Worm (Caenorhabditis elegans): ENCODE results near the gene nspd-5.

The nspd-5 gene

DNA sequence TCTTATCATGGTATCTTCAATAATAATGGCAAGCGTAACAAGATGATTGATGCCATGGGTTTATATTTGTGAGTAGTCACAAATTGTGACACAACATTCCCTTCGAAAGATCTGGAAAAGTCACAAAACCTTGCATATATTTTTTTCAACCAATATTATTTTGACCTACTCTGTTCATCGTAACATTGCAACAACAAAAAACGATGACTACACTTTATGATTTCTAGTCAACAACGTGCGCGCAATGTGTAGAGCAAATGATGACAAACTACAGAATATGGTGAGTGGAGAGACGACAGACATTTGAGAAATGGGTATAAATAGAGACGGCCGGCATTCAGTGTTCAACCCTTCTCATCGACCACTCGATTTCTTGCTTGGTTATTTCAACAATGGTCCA lies 21.6 kb upstream of the nspd-5 start, which contains the start of gene gst-7 (continued):
- no peak for TF ChIP-seq daf-12 (tag; optimal IDR thresholded peaks at IDR 0.05)
- 0 out of 2 replicates have a peak, but pooled peaks have one; percentile 20 for TF ChIP-seq tra-1 (GFP tag; IDR thresholded peaks at IDR 0.05)
- TF ChIP-seq gei-8 (GFP tag; optimal IDR thresholded peaks at IDR 0.05): no peak
- TF ChIP-seq vab-7 (GFP tag; IDR thresholded peaks at IDR 0.05): no peak
- TF ChIP-seq egl-43 (GFP tag; IDR thresholded peaks at IDR 0.05): no peak
- TF ChIP-seq unc-39 (tag; optimal IDR thresholded peaks at IDR 0.05): no peak
- TF ChIP-seq nhr-25 (tag; optimal IDR thresholded peaks at IDR 0.05; ENCODE audit: borderline replicate concordance, insufficient read depth): no peak
- no peak for TF ChIP-seq egl-27 (tag; optimal IDR thresholded peaks at IDR 0.05)
- peak in 1 of 2 experiments; percentile 53 for TF ChIP-seq mdl-1 (tag; optimal IDR thresholded peaks at IDR 0.05)
- peak; percentile 97 for TF ChIP-seq nhr-28 (tag; optimal IDR thresholded peaks at IDR 0.05)
- TF ChIP-seq hlh-11 (tag; optimal IDR thresholded peaks at IDR 0.05): peak; percentile 79
- no peak for TF ChIP-seq F37D6.2 (tag; optimal IDR thresholded peaks at IDR 0.05)
- TF ChIP-seq lin-29 (GFP tag; IDR thresholded peaks at IDR 0.05): no peak
- no peak for TF ChIP-seq rbr-2 (tag; optimal IDR thresholded peaks at IDR 0.05)
- no peak for TF ChIP-seq lim-7 (GFP tag; IDR thresholded peaks at IDR 0.05)
- no peak; the same call in 1 of the 2 replicates for TF ChIP-seq lin-38 (GFP tag; IDR thresholded peaks at IDR 0.05)
- no peak for TF ChIP-seq daf-16 (GFP tag; optimal IDR thresholded peaks at IDR 0.05)
- peak; percentile 89 for TF ChIP-seq daf-16 (tag; optimal IDR thresholded peaks at IDR 0.05)
- TF ChIP-seq spr-3 (GFP tag; optimal IDR thresholded peaks at IDR 0.05): no peak
- TF ChIP-seq ceh-62 (tag; optimal IDR thresholded peaks at IDR 0.05): no peak
- TF ChIP-seq zip-2 (tag; optimal IDR thresholded peaks at IDR 0.05): no peak
- no peak for TF ChIP-seq mxl-2 (GFP tag; conservative IDR thresholded peaks at IDR 0.05)
- TF ChIP-seq fos-1 (tag; optimal IDR thresholded peaks at IDR 0.05): no peak
- peak; percentile 18 for TF ChIP-seq mes-2 (tag; optimal IDR thresholded peaks at IDR 0.05; ENCODE audit: poor library complexity, severe bottlenecking)
- no peak for TF ChIP-seq aly-2 (tag; optimal IDR thresholded peaks at IDR 0.05)
- no peak for TF ChIP-seq ceh-28 (tag; optimal IDR thresholded peaks at IDR 0.05)
- TF ChIP-seq arid-1 (GFP tag; conservative IDR thresholded peaks at IDR 0.05): no peak
- no peak for TF ChIP-seq zag-1 (tag; optimal IDR thresholded peaks at IDR 0.05)
- TF ChIP-seq mdt-29 (GFP tag; IDR thresholded peaks at IDR 0.05): no peak
- TF ChIP-seq R02D3.7 (tag; optimal IDR thresholded peaks at IDR 0.05): no peak
- TF ChIP-seq ces-1 (GFP tag; optimal IDR thresholded peaks at IDR 0.05): no peak
- no peak for TF ChIP-seq lin-13 (GFP tag; optimal IDR thresholded peaks at IDR 0.05)
- no peak for TF ChIP-seq nhr-10 (tag; optimal IDR thresholded peaks at IDR 0.05)
- TF ChIP-seq nhr-77 (tag; optimal IDR thresholded peaks at IDR 0.05): peak; percentile 39
- TF ChIP-seq lir-3 (tag; optimal IDR thresholded peaks at IDR 0.05): no peak
- no peak for TF ChIP-seq skn-1 (tag; optimal IDR thresholded peaks at IDR 0.05)
- no peak for TF ChIP-seq madf-9 (GFP tag; conservative IDR thresholded peaks at IDR 0.05)
- TF ChIP-seq nhr-6 (tag; optimal IDR thresholded peaks at IDR 0.05): no peak
- TF ChIP-seq T20F7.1 (GFP tag; optimal IDR thresholded peaks at IDR 0.05): no peak
- TF ChIP-seq zfp-2 (tag; optimal IDR thresholded peaks at IDR 0.05): no peak
- TF ChIP-seq tag-97 (GFP tag; IDR thresholded peaks at IDR 0.05): no peak
- TF ChIP-seq lin-15B (tag; optimal IDR thresholded peaks at IDR 0.05): no peak
- no peak for TF ChIP-seq lin-1 (GFP tag; IDR thresholded peaks at IDR 0.05)
- peak; percentile 43 for TF ChIP-seq nhr-11 (tag; optimal IDR thresholded peaks at IDR 0.05)
- TF ChIP-seq php-3 (GFP tag; IDR thresholded peaks at IDR 0.05): peak; percentile 68
- peak; percentile 73 for TF ChIP-seq dmd-6 (GFP tag; IDR thresholded peaks at IDR 0.05)
- no peak for TF ChIP-seq saeg-2 (GFP tag; IDR thresholded peaks at IDR 0.05)
- peak in 1 of 2 experiments; percentile 51 for TF ChIP-seq lsy-2 (tag; optimal IDR thresholded peaks at IDR 0.05)
- no peak for TF ChIP-seq ceh-82 (tag; optimal IDR thresholded peaks at IDR 0.05)
- TF ChIP-seq zfp-3 (GFP tag; conservative IDR thresholded peaks at IDR 0.05): no peak
- TF ChIP-seq F49E8.2 (tag; optimal IDR thresholded peaks at IDR 0.05; ENCODE audit: borderline replicate concordance): no peak
- TF ChIP-seq T26A8.4 (GFP tag; IDR thresholded peaks at IDR 0.05): no peak
- peak; percentile 77 for TF ChIP-seq cey-2 (tag; optimal IDR thresholded peaks at IDR 0.05; ENCODE audit: borderline replicate concordance, insufficient read depth)
